Fruit fly (Drosophila melanogaster) whole organism, pupa: ENCODE data around the gene CG32369.

Source experiments
- CG12605 ChIP-seq: fragments of 200-800 bp; sonication (Bioruptor generic); IDR thresholded peaks from 2 replicates; pipeline ENCODE4 v1.3.6; 2022; ENCODE audit warnings: missing biosample characterization, missing genetic modification characterization
- CG13204 ChIP-seq: fragments of 200-800 bp; sonication (Bioruptor generic); optimal IDR thresholded peaks from 2 replicates; lab custom pipeline; 2018; ENCODE audit warnings: missing biosample characterization, mild to moderate bottlenecking, missing genetic modification characterization, moderate library complexity
- CG17806 ChIP-seq: fragments of 200-800 bp; sonication (Bioruptor generic); optimal IDR thresholded peaks from 2 replicates; lab custom pipeline; 2018; ENCODE audit warnings: missing biosample characterization, mild to moderate bottlenecking, missing genetic modification characterization, moderate library complexity
- CG32121 ChIP-seq: fragments of 200-800 bp; sonication (Bioruptor generic); IDR thresholded peaks from 2 replicates; pipeline ENCODE4 v1.3.6; 2022; ENCODE audit warnings: missing biosample characterization, missing genetic modification characterization
- CG4496 ChIP-seq: fragments of 200-800 bp; sonication (Bioruptor generic); IDR thresholded peaks from 3 replicates; pipeline ENCODE4 v1.3.6; 2022; ENCODE audit warnings: missing biosample characterization, missing genetic modification characterization
- CG8159 ChIP-seq: fragments of 200-800 bp; sonication (Bioruptor generic); optimal IDR thresholded peaks from 3 replicates; lab custom pipeline; 2018; ENCODE audit warnings: missing biosample characterization, mild to moderate bottlenecking, missing genetic modification characterization, moderate library complexity
- CG8301 ChIP-seq: fragments of 200-800 bp; sonication (Bioruptor generic); optimal IDR thresholded peaks from 2 replicates; lab custom pipeline; 2018; ENCODE audit warnings: missing biosample characterization, mild to moderate bottlenecking, missing genetic modification characterization
- CG9948 ChIP-seq: fragments of 200-800 bp; sonication (Bioruptor generic); optimal IDR thresholded peaks from 2 replicates; lab custom pipeline; 2018; ENCODE audit warnings: missing biosample characterization, mild to moderate bottlenecking, missing genetic modification characterization, moderate library complexity
- D1 ChIP-seq: fragments of 200-800 bp; sonication (Bioruptor generic); optimal IDR thresholded peaks from 2 replicates; lab custom pipeline; 2018; ENCODE audit warnings: missing biosample characterization, mild to moderate bottlenecking, missing genetic modification characterization, moderate library complexity
- Pif1A ChIP-seq: fragments of 200-800 bp; sonication (Bioruptor generic); optimal IDR thresholded peaks from 3 replicates; lab custom pipeline; 2016; ENCODE audit warnings: missing biosample characterization, missing genetic modification characterization
- Snoo ChIP-seq: fragments of 200-800 bp; sonication (Bioruptor generic); optimal IDR thresholded peaks from 3 replicates; lab custom pipeline; 2017; ENCODE audit warnings: missing biosample characterization, mild to moderate bottlenecking, missing genetic modification characterization, inconsistent platforms
- gl ChIP-seq: fragments of 200-800 bp; sonication (Bioruptor generic); optimal IDR thresholded peaks from 2 replicates; lab custom pipeline; 2018; ENCODE audit warnings: missing biosample characterization, mild to moderate bottlenecking, missing genetic modification characterization
- rn ChIP-seq: fragments of 200-800 bp; sonication (Bioruptor generic); IDR thresholded peaks from 2 replicates; pipeline ENCODE4 v1.3.6; 2022; ENCODE audit warnings: missing biosample characterization, missing genetic modification characterization

DNA sequence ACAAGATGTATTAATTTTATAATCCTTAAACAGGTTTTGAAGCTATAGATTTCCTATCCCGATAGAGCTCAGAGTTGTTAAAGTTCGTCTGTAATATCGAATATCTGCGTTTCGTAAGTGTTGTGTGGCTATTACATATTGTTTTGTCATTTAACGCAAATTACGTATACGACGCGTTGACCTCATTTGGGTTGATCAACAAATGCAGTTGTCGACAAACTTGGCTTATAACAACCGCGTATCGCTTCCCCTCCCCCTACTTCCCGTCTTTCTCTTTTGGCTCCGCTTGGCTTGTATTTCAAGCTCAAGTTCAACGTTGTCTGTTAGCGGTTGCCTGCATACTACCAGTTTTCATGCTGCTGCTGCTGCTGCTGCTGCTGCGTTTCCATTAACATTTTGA is 801 bp upstream of the CG32369 start:
- TF ChIP-seq CG32121 (GFP tag; lab: Robert Waterston, UW) (no peak), CG12605 (GFP tag; lab: Robert Waterston, UW) (no peak), rn (GFP tag; lab: Robert Waterston, UW) (no peak), gl (tag; lab: Kevin White, UChicago) (no peak), D1 (no peak), Pif1A (GFP tag; lab: Kevin White, UChicago) (no peak), CG13204 (no peak), CG17806 (tag; lab: Kevin White, UChicago) (no peak), CG9948 (no peak), CG4496 (GFP tag; lab: Robert Waterston, UW) (no peak), Snoo (tag; lab: Kevin White, UChicago) (no peak), CG8159 (tag; lab: Kevin White, UChicago) (no peak), CG8301 (tag; lab: Kevin White, UChicago) (no peak)
